Worm (Caenorhabditis elegans): ENCODE measurements around the gene acr-12.
A peak's percentile ranks its signal among the peaks of the same experiment; 100 is the strongest.

Gene acr-12

ce11 chrX:13503839-13504238, 28.8 kb upstream of the acr-12 start:
- no peak for TF ChIP-seq lin-39 (tag; optimal IDR thresholded peaks at IDR 0.05)
- no peak for TF ChIP-seq dmd-9 (GFP tag; IDR thresholded peaks at IDR 0.05)
- TF ChIP-seq ctbp-1 (GFP tag; IDR thresholded peaks at IDR 0.05): no peak
- TF ChIP-seq unc-39 (tag; optimal IDR thresholded peaks at IDR 0.05): no peak
- no peak for TF ChIP-seq egl-43 (GFP tag; IDR thresholded peaks at IDR 0.05)
- TF ChIP-seq F37D6.2 (tag; optimal IDR thresholded peaks at IDR 0.05): no peak
- no peak for TF ChIP-seq T26A8.4 (GFP tag; IDR thresholded peaks at IDR 0.05)
- TF ChIP-seq ceh-32 (tag; optimal IDR thresholded peaks at IDR 0.05; ENCODE audit: poor library complexity): no peak
- no peak for TF ChIP-seq lin-15B (tag; optimal IDR thresholded peaks at IDR 0.05)
- no peak for TF ChIP-seq pha-4 (GFP tag; IDR thresholded peaks at IDR 0.05)
- no peak for TF ChIP-seq pha-4 (tag; optimal IDR thresholded peaks at IDR 0.05)
- no peak for TF ChIP-seq nhr-76 (tag; optimal IDR thresholded peaks at IDR 0.05)
- no peak for TF ChIP-seq hlh-11 (tag; optimal IDR thresholded peaks at IDR 0.05)
- no peak for TF ChIP-seq lin-1 (GFP tag; IDR thresholded peaks at IDR 0.05)
- TF ChIP-seq lir-3 (tag; optimal IDR thresholded peaks at IDR 0.05): no peak
- TF ChIP-seq fos-1 (tag; optimal IDR thresholded peaks at IDR 0.05): no peak
- TF ChIP-seq ceh-28 (tag; optimal IDR thresholded peaks at IDR 0.05): no peak
- TF ChIP-seq zfp-3 (GFP tag; conservative IDR thresholded peaks at IDR 0.05): no peak

ce11 chrX:13505201-13505600, 27.5 kb upstream of the acr-12 start:
- TF ChIP-seq nhr-237 (tag; optimal IDR thresholded peaks at IDR 0.05): no peak
- TF ChIP-seq ztf-11 (tag; optimal IDR thresholded peaks at IDR 0.05): no peak
- TF ChIP-seq T20F7.1 (GFP tag; optimal IDR thresholded peaks at IDR 0.05): no peak
- no peak for TF ChIP-seq nhr-102 (tag; optimal IDR thresholded peaks at IDR 0.05)
- no peak for TF ChIP-seq lsy-2 (tag; optimal IDR thresholded peaks at IDR 0.05)
- no peak for TF ChIP-seq nhr-76 (tag; optimal IDR thresholded peaks at IDR 0.05)
- no peak for TF ChIP-seq Y48G9A.11 (GFP tag; IDR thresholded peaks at IDR 0.05)
- TF ChIP-seq dmd-8 (GFP tag; IDR thresholded peaks at IDR 0.05): no peak
- TF ChIP-seq dve-1 (tag; optimal IDR thresholded peaks at IDR 0.05; ENCODE audit: insufficient read depth): no peak
- peak in 1 of 2 experiments; percentile 52 for TF ChIP-seq unc-62 (GFP tag; optimal IDR thresholded peaks at IDR 0.05 in 1 of 2)
- TF ChIP-seq unc-62 (tag; optimal IDR thresholded peaks at IDR 0.05): no peak
- no peak for TF ChIP-seq zip-2 (tag; optimal IDR thresholded peaks at IDR 0.05)
- TF ChIP-seq fkh-10 (GFP tag; optimal IDR thresholded peaks at IDR 0.05): peak; percentile 25

- TF ChIP-seq ZK546.5 (tag; optimal IDR thresholded peaks at IDR 0.05) (no peak), aha-1 (tag) (peak; percentile 74)
These were observed 26.6 kb upstream of the acr-12 start for ce11 chrX:13506043-13506442.

DNA sequence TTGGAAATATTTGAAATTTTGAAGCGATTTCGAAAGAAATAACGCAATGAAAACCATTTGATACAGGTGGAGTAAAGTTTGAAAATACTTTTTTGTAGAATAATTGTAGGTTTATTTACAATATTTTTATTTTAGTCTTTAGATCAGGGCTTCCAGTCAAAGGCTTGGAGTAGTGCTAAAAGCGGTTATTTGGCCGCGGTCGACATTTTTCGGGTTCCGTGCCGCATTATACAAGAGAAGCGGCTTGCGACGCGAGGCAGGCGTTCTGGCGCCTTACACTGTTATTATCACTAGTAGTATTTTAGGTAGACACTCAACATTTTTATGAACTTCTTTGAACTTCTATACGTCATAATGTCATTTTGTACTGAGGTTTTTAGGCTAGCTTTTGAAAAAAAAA, 26.2 kb upstream of the acr-12 start:
- no peak for TF ChIP-seq ces-1 (GFP tag; optimal IDR thresholded peaks at IDR 0.05)
- no peak for TF ChIP-seq Y105C5A.15 (GFP tag; IDR thresholded peaks at IDR 0.05)
- no peak for TF ChIP-seq dmd-9 (GFP tag; IDR thresholded peaks at IDR 0.05)
- TF ChIP-seq snpc-4 (tag; optimal IDR thresholded peaks at IDR 0.05): no peak
- TF ChIP-seq hif-1 (tag; optimal IDR thresholded peaks at IDR 0.05): no peak
- TF ChIP-seq lir-3 (tag; optimal IDR thresholded peaks at IDR 0.05): no peak
- TF ChIP-seq lin-39 (tag; optimal IDR thresholded peaks at IDR 0.05): no peak
- TF ChIP-seq daf-12 (tag; optimal IDR thresholded peaks at IDR 0.05): no peak
- TF ChIP-seq lin-29 (GFP tag; IDR thresholded peaks at IDR 0.05): no peak
- no peak for TF ChIP-seq ctbp-1 (GFP tag; IDR thresholded peaks at IDR 0.05)
- no peak for TF ChIP-seq lim-7 (GFP tag; IDR thresholded peaks at IDR 0.05)
